Worm (Caenorhabditis elegans): ENCODE measurements around the gene F22E5.20.

The F22E5.20 gene

ce11 chrII:2702757-2703156 is 29.3 kb upstream of the F22E5.20 start, which contains the start of gene sri-60:
TSS of gene sri-60 (minus strand) at chrII:2702857.
- TF ChIP-seq tra-1 (GFP tag; IDR thresholded peaks at IDR 0.05): no peak
- no peak for TF ChIP-seq egl-27 (tag; optimal IDR thresholded peaks at IDR 0.05)
- no peak for TF ChIP-seq spr-1 (tag; optimal IDR thresholded peaks at IDR 0.05)
- no peak for TF ChIP-seq dve-1 (tag; optimal IDR thresholded peaks at IDR 0.05; ENCODE audit: insufficient read depth)
- TF ChIP-seq nhr-41 (GFP tag; IDR thresholded peaks at IDR 0.05): no peak

DNA sequence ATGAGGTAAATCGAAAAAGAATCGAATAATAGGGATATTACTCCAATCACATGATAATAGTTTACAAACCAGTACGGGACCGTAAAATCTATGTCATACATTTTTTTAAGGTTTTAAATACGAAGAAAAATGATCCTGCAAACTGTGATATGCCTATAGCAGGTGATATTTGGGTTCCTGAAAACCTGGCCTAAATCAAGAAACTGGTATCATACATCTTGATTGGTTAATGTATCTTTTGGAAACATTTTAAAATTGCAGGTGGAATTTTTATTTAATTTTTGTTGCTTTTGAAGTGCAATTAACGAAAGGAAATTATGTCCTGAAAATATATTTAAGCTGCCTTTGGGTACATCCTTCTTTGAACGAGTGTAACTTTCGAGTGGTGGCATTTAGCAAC is 26.8 kb upstream of the F22E5.20 start, which contains the start of gene sri-61:
Gene sri-61 (minus strand): TSS at position 101 of the 400 bp plus-strand sequence.
- TF ChIP-seq unc-62 (GFP tag; optimal IDR thresholded peaks at IDR 0.05 in 1 of 2): peak in 1 of 2 experiments; percentile 25
- TF ChIP-seq unc-62 (tag; optimal IDR thresholded peaks at IDR 0.05): no peak
- no peak for TF ChIP-seq zip-11 (GFP tag; IDR thresholded peaks at IDR 0.05)
- no peak for TF ChIP-seq jun-1 (tag; optimal IDR thresholded peaks at IDR 0.05)

ce11 chrII:2698378-2698777 is 24.9 kb upstream of the F22E5.20 start, which contains the start of gene sri-62:
TSS of gene sri-62 (minus strand) at chrII:2698478.
- TF ChIP-seq set-16 (GFP tag; IDR thresholded peaks at IDR 0.05) (no peak), lir-3 (tag; optimal IDR thresholded peaks at IDR 0.05) (no peak), daf-8 (GFP tag; IDR thresholded peaks at IDR 0.05) (no peak), madf-5 (GFP tag; IDR thresholded peaks at IDR 0.05) (no peak), ctbp-1 (GFP tag; IDR thresholded peaks at IDR 0.05) (no peak), nhr-25 (tag; optimal IDR thresholded peaks at IDR 0.05; ENCODE audit: borderline replicate concordance, insufficient read depth) (no peak), mdl-1 (tag; optimal IDR thresholded peaks at IDR 0.05) (no peak)

- no peak for TF ChIP-seq tag-97 (GFP tag; IDR thresholded peaks at IDR 0.05)
- peak; percentile 40 for TF ChIP-seq fkh-10 (GFP tag; optimal IDR thresholded peaks at IDR 0.05)
Observed at ce11 chrII:2695079-2695478, 21.6 kb upstream of the F22E5.20 start.

DNA sequence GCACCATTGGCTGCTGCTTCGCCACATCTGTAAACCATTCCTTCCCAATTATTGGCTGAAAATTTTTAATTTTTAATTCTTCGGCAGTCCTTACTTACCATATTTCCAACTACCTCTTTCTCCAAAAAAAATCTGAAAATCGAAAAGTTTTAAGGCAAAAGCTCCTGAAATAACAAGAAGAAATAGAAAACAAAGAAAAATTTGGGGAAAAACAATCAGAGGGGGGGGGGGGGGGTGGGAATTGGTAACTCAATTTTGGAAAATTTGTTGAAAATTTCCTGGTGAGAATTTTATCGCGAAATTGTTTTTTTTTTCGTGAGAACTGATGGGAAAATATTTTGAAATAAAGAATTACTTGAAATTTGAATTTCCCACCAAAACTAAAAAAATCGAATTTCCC is 19.0 kb upstream of the F22E5.20 start, which contains the start of gene set-11:
Gene set-11 (minus strand): TSS at position 101 of the 400 bp plus-strand sequence.
- TF ChIP-seq zip-2 (tag; optimal IDR thresholded peaks at IDR 0.05) (no peak), mxl-2 (GFP tag; conservative IDR thresholded peaks at IDR 0.05) (no peak), lin-29 (GFP tag; IDR thresholded peaks at IDR 0.05) (no peak), nhr-76 (tag; optimal IDR thresholded peaks at IDR 0.05) (no peak), dpl-1 (GFP tag; optimal IDR thresholded peaks at IDR 0.05) (no peak), lin-13 (GFP tag; optimal IDR thresholded peaks at IDR 0.05) (no peak), set-16 (GFP tag; IDR thresholded peaks at IDR 0.05) (no peak), sdz-12 (GFP tag; optimal IDR thresholded peaks at IDR 0.05) (no peak), mdl-1 (tag; optimal IDR thresholded peaks at IDR 0.05) (no peak), aha-1 (tag) (no peak), skn-1 (tag; optimal IDR thresholded peaks at IDR 0.05) (no peak), nhr-10 (tag; optimal IDR thresholded peaks at IDR 0.05) (no peak), nhr-111 (GFP tag; optimal IDR thresholded peaks at IDR 0.05) (no peak)

DNA sequence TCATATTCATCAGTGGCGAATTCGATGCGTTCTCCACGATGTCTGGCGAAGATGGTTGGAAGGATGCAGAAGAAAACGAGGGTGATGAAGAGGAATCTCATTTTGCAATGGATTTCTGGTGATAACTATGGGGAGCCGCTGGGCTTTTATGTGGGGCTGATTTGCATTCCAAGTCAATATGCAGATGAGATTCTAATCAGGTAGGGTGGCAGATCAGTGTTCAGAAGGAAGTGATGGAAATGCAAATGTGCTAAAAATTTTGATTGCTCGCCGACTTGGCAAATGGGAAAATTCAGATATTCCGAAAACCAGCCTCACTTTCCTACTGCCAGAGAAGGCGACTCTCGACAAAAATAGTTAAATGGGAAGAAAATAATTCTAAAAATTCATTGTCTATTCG is 16.6 kb upstream of the F22E5.20 start, which contains the start of gene nspf-3:
Gene nspf-3 (minus strand): TSS at position 101 of the 400 bp plus-strand sequence.
- no peak for TF ChIP-seq dmd-8 (GFP tag; IDR thresholded peaks at IDR 0.05)
- peak in 1 of 2 experiments; percentile 66 for TF ChIP-seq unc-62 (GFP tag; optimal IDR thresholded peaks at IDR 0.05 in 1 of 2)
- TF ChIP-seq unc-62 (tag; optimal IDR thresholded peaks at IDR 0.05): no peak
- TF ChIP-seq dmd-6 (GFP tag; IDR thresholded peaks at IDR 0.05): no peak
- TF ChIP-seq T26A8.4 (GFP tag; IDR thresholded peaks at IDR 0.05): no peak

All from whole organism, L4 larva.